Fruit fly (Drosophila melanogaster) whole organism, embryonic: ENCODE measurements around the gene CG15283.

ENCODE experiments used
- Abd-B ChIP-seq: fragments of 200-800 bp; sonication (Bioruptor generic); optimal IDR thresholded peaks from 2 replicates; lab custom pipeline; 2018; ENCODE audit warnings: missing biosample characterization, mild to moderate bottlenecking, missing genetic modification characterization, moderate library complexity
- Atf-2 ChIP-seq: fragments of 200-800 bp; sonication (Bioruptor generic); optimal IDR thresholded peaks from 2 replicates; lab custom pipeline; 2016; ENCODE audit warnings: missing biosample characterization, missing genetic modification characterization
- Awh ChIP-seq: fragments of 200-800 bp; sonication (Bioruptor generic); IDR thresholded peaks from 2 replicates; pipeline ENCODE4, ENCODE4 v1.3.6; 2022; ENCODE audit warnings: missing biosample characterization, missing genetic modification characterization
- C15 ChIP-seq: fragments of 200-800 bp; sonication (Bioruptor generic); IDR thresholded peaks from 3 replicates; pipeline ENCODE4 v1.3.6; 2022; ENCODE audit warnings: missing biosample characterization, missing genetic modification characterization
- CG11398 ChIP-seq: fragments of 200-800 bp; sonication (Bioruptor generic); optimal IDR thresholded peaks from 2 replicates; lab custom pipeline; 2016; ENCODE audit warnings: missing biosample characterization, missing genetic modification characterization
- CG16779 ChIP-seq: fragments of 200-800 bp; sonication (Bioruptor generic); IDR thresholded peaks from 2 replicates; pipeline ENCODE4 v1.3.6; 2022; ENCODE audit warnings: missing biosample characterization, missing genetic modification characterization
- CG2116 ChIP-seq: fragments of 200-800 bp; sonication (Bioruptor generic); optimal IDR thresholded peaks from 3 replicates; lab custom pipeline; 2018; ENCODE audit warnings: missing biosample characterization, mild to moderate bottlenecking, missing genetic modification characterization
- CG31388 ChIP-seq: fragments of 200-800 bp; sonication (Bioruptor generic); optimal IDR thresholded peaks from 2 replicates; lab custom pipeline; 2016; ENCODE audit warnings: missing biosample characterization, missing genetic modification characterization
- CG4424 ChIP-seq: fragments of 200-800 bp; sonication (Bioruptor generic); optimal IDR thresholded peaks from 3 replicates; lab custom pipeline; 2016; ENCODE audit warnings: missing biosample characterization, missing genetic modification characterization
- CG4617 ChIP-seq: fragments of 200-800 bp; sonication (Bioruptor generic); optimal IDR thresholded peaks from 3 replicates; lab custom pipeline; 2016; ENCODE audit warnings: missing biosample characterization, missing genetic modification characterization, borderline replicate concordance
- CG4854 ChIP-seq: fragments of 200-800 bp; sonication (Bioruptor generic); optimal IDR thresholded peaks from 2 replicates; lab custom pipeline; 2016; ENCODE audit warnings: missing biosample characterization, missing genetic modification characterization, inconsistent platforms
- CG6175 ChIP-seq: fragments of 200-800 bp; sonication (Bioruptor generic); IDR thresholded peaks from 3 replicates; pipeline ENCODE4 v1.3.6; 2022; ENCODE audit warnings: missing biosample characterization, missing genetic modification characterization
- CG8281 ChIP-seq: fragments of 200-800 bp; sonication (Bioruptor generic); optimal IDR thresholded peaks from 2 replicates; lab custom pipeline; 2018; ENCODE audit warnings: missing biosample characterization, mild to moderate bottlenecking, missing genetic modification characterization, moderate library complexity
- CG8388 ChIP-seq: fragments of 200-800 bp; sonication (Bioruptor generic); optimal IDR thresholded peaks from 2 replicates; lab custom pipeline; 2019; ENCODE audit warnings: missing biosample characterization, mild to moderate bottlenecking, missing genetic modification characterization, moderate library complexity
- Fer1 ChIP-seq: fragments of 200-800 bp; sonication (Bioruptor generic); optimal IDR thresholded peaks from 2 replicates; lab custom pipeline; 2017; ENCODE audit warnings: missing biosample characterization, mild to moderate bottlenecking, missing genetic modification characterization
- HLH4C ChIP-seq: fragments of 200-800 bp; sonication (Bioruptor generic); IDR thresholded peaks from 3 replicates; pipeline ENCODE4 v1.3.6; 2022; ENCODE audit warnings: missing biosample characterization, missing genetic modification characterization; ENCODE audit not compliant: partially characterized antibody
- Jarid2 ChIP-seq: fragments of 200-800 bp; sonication (Bioruptor generic); optimal IDR thresholded peaks from 3 replicates; lab custom pipeline; 2017; ENCODE audit warnings: mild to moderate bottlenecking, missing biosample characterization, missing genetic modification reagents, missing genetic modification characterization
- Kr ChIP-seq: fragments of 200-800 bp; sonication (Bioruptor generic); optimal IDR thresholded peaks from 2 replicates; lab custom pipeline; 2017; ENCODE audit warnings: missing biosample characterization, mild to moderate bottlenecking, missing genetic modification characterization
- Mrtf ChIP-seq: fragments of 200-800 bp; sonication (Bioruptor generic); IDR thresholded peaks from 3 replicates; pipeline ENCODE4 v1.3.6; 2022; ENCODE audit warnings: missing biosample characterization, missing genetic modification characterization
- Optix ChIP-seq: fragments of 200-800 bp; sonication (Bioruptor generic); IDR thresholded peaks from 3 replicates; pipeline ENCODE4 v1.3.6; 2022; ENCODE audit warnings: missing biosample characterization, missing genetic modification characterization
- abd-A ChIP-seq: fragments of 200-800 bp; sonication (Bioruptor generic); optimal IDR thresholded peaks from 3 replicates; lab custom pipeline; 2019; ENCODE audit warnings: missing biosample characterization, mild to moderate bottlenecking, missing genetic modification characterization, moderate library complexity
- cad ChIP-seq: fragments of >200 bp; optimal IDR thresholded peaks from 2 replicates; lab custom pipeline; 2017; ENCODE audit warnings: missing biosample characterization, missing genetic modification characterization
- chinmo ChIP-seq: fragments of 200-800 bp; sonication (Bioruptor generic); IDR thresholded peaks from 4 replicates; pipeline ENCODE4 v1.3.6; 2022; ENCODE audit warnings: missing biosample characterization, missing genetic modification characterization; ENCODE audit not compliant: partially characterized antibody
- ci ChIP-seq: fragments of 200-800 bp; sonication (Bioruptor generic); IDR thresholded peaks from 3 replicates; pipeline ENCODE4 v1.3.6; 2022; ENCODE audit warnings: missing biosample characterization, missing genetic modification characterization
- dm ChIP-seq: fragments of 200-800 bp; sonication (Bioruptor generic); optimal IDR thresholded peaks from 3 replicates; lab custom pipeline; 2016; ENCODE audit warnings: missing biosample characterization, missing genetic modification characterization
- dmrt99B ChIP-seq: fragments of 200-800 bp; sonication (Bioruptor generic); optimal IDR thresholded peaks from 2 replicates; lab custom pipeline; 2018; ENCODE audit warnings: missing biosample characterization, mild to moderate bottlenecking, missing genetic modification characterization, moderate library complexity
- eyg ChIP-seq: fragments of 200-800 bp; sonication (Bioruptor generic); optimal IDR thresholded peaks from 3 replicates; lab custom pipeline; 2016; ENCODE audit warnings: missing biosample characterization, missing genetic modification characterization
- gem ChIP-seq: fragments of 200-800 bp; sonication (Bioruptor generic); optimal IDR thresholded peaks from 2 replicates; lab custom pipeline; 2019; ENCODE audit warnings: missing biosample characterization, mild to moderate bottlenecking, missing genetic modification characterization, moderate library complexity
- grau ChIP-seq: fragments of 200-800 bp; optimal IDR thresholded peaks from 3 replicates; lab custom pipeline; 2019; ENCODE audit warnings: missing biosample characterization, mild to moderate bottlenecking, missing genetic modification characterization, moderate library complexity
- hkb ChIP-seq, 2 experiments: fragments of 200-800 bp in 1 of 2; fragments of >200 bp in 1 of 2; sonication (Bioruptor generic) in 1 of 2; IDR thresholded peaks in 1 of 2; optimal IDR thresholded peaks in 1 of 2; 2 replicates each; pipeline versions ENCODE4 v1.3.6 to Lab custom; 2017 to 2022; ENCODE audit warnings: missing biosample characterization in 1 of 2, missing genetic modification characterization in 1 of 2
- jing ChIP-seq: fragments of 200-800 bp; sonication (Bioruptor generic); optimal IDR thresholded peaks from 2 replicates; lab custom pipeline; 2018; ENCODE audit warnings: missing biosample characterization, mild to moderate bottlenecking, missing genetic modification characterization
- kay ChIP-seq: fragments of 200-800 bp; sonication (Bioruptor generic); optimal IDR thresholded peaks from 2 replicates; lab custom pipeline; 2016; ENCODE audit warnings: missing biosample characterization, missing genetic modification characterization
- kni ChIP-seq: fragments of 200-800 bp; sonication (Bioruptor generic); optimal IDR thresholded peaks from 3 replicates; lab custom pipeline; 2017; ENCODE audit warnings: mild to moderate bottlenecking, missing biosample characterization, missing genetic modification reagents, missing genetic modification characterization
- lola ChIP-seq, 3 experiments: fragments of >200 bp in 2 of 3; fragments of 200-800 bp in 1 of 3; sonication (Bioruptor generic) in 1 of 3; optimal IDR thresholded peaks; 2 replicates each; lab custom pipeline; 2017 to 2019; ENCODE audit warnings: missing biosample characterization in 3 of 3, missing genetic modification characterization in 3 of 3, mild to moderate bottlenecking in 1 of 3, moderate library complexity in 1 of 3
- mam ChIP-seq: fragments of 200-800 bp; sonication (Bioruptor generic); optimal IDR thresholded peaks from 3 replicates; lab custom pipeline; 2016; ENCODE audit warnings: missing biosample characterization, missing genetic modification characterization
- pan ChIP-seq, 4 experiments: fragments of >200 bp in 3 of 4; fragments of 200-800 bp in 1 of 4; sonication (Bioruptor generic) in 1 of 4; optimal IDR thresholded peaks in 3 of 4; IDR thresholded peaks in 1 of 4; 2 replicates each; pipeline versions ENCODE4 v1.3.6 to Lab custom; 2017 to 2022; ENCODE audit warnings: missing biosample characterization in 2 of 4, missing genetic modification characterization in 2 of 4, mixed read lengths in 1 of 4
- pros ChIP-seq: fragments of 200-800 bp; sonication (Bioruptor generic); optimal IDR thresholded peaks from 3 replicates; lab custom pipeline; 2019; ENCODE audit warnings: missing biosample characterization, mild to moderate bottlenecking, missing genetic modification characterization, moderate library complexity
- pum ChIP-seq: fragments of 200-800 bp; sonication (Bioruptor generic); optimal IDR thresholded peaks from 2 replicates; lab custom pipeline; 2016; ENCODE audit warnings: missing biosample characterization, missing genetic modification characterization
- run ChIP-seq: fragments of 200-800 bp; sonication (Bioruptor generic); optimal IDR thresholded peaks from 3 replicates; lab custom pipeline; 2018; ENCODE audit warnings: missing biosample characterization, mild to moderate bottlenecking, missing genetic modification characterization
- scrt ChIP-seq: fragments of 200-800 bp; sonication (Bioruptor generic); optimal IDR thresholded peaks from 2 replicates; lab custom pipeline; 2018; ENCODE audit warnings: missing biosample characterization, mild to moderate bottlenecking, missing genetic modification characterization, moderate library complexity
- sd ChIP-seq: fragments of 200-800 bp; sonication (Bioruptor generic); optimal IDR thresholded peaks from 3 replicates; lab custom pipeline; 2018; ENCODE audit warnings: missing biosample characterization, mild to moderate bottlenecking, missing genetic modification characterization, moderate library complexity
- sens-2 ChIP-seq: fragments of 200-800 bp; sonication (Bioruptor generic); IDR thresholded peaks from 2 replicates; pipeline ENCODE4 v1.3.6; 2022; ENCODE audit warnings: missing biosample characterization, missing genetic modification characterization
- seq ChIP-seq: fragments of 200-800 bp; sonication (Bioruptor generic); IDR thresholded peaks from 2 replicates; pipeline ENCODE4 v1.3.6; 2022; ENCODE audit warnings: missing biosample characterization, missing genetic modification characterization
- slbo ChIP-seq: fragments of 200-800 bp; sonication (Bioruptor generic); IDR thresholded peaks from 2 replicates; pipeline ENCODE4 v1.3.6; 2022; ENCODE audit warnings: missing biosample characterization, missing genetic modification characterization
- so ChIP-seq: fragments of 200-800 bp; sonication (Bioruptor generic); IDR thresholded peaks from 3 replicates; pipeline ENCODE4 v1.3.6; 2022; ENCODE audit warnings: missing biosample characterization, missing genetic modification characterization
- sqz ChIP-seq: fragments of 200-800 bp; sonication (Bioruptor generic); optimal IDR thresholded peaks from 3 replicates; lab custom pipeline; 2018; ENCODE audit warnings: missing biosample characterization, mild to moderate bottlenecking, missing genetic modification characterization
- sr ChIP-seq: fragments of 200-800 bp; sonication (Bioruptor generic); IDR thresholded peaks from 3 replicates; pipeline ENCODE4 v1.3.6; 2022; ENCODE audit warnings: missing biosample characterization, missing genetic modification characterization

Gene CG15283

DNA sequence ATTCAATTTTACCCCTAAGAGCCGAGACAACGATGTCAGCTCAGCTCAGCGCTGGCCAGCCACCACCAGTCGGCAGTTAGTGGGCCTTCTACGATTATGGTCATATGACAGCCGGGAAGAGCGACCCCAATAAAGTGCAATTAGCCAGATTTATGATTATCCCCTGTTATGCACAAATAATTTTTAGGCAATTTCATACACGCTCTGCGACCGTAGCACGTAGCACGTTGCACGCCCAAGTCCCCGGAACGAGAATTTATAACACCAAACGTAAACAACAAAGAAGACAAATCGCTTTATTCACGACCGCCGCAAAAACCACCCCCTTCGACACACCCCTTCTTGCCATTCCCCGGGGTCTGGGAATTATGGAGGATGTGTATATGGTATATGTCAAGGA is 3.5 kb upstream of the CG15283 start (continued):
- no peak for TF ChIP-seq Fer1 (GFP tag; lab: Kevin White, UChicago)
- TF ChIP-seq ci = peak; percentile 13; the same call in 1 of the 3 replicates
- 0 out of 3 replicates have a peak, but pooled peaks have one; percentile 29 for TF ChIP-seq Optix
- TF ChIP-seq chinmo (GFP tag; lab: Robert Waterston, UW) = no peak
- peak; percentile 26 for TF ChIP-seq sd
- TF ChIP-seq kay (GFP tag; lab: Kevin White, UChicago) = no peak
- no peak for TF ChIP-seq CG31388 (GFP tag; lab: Kevin White, UChicago)
- peak; percentile 88 for TF ChIP-seq pros (GFP tag; lab: Kevin White, UChicago)
- TF ChIP-seq Kr (GFP tag; lab: Kevin White, UChicago) = peak; percentile 75
- peak; percentile 64 for TF ChIP-seq kni (GFP tag; lab: Kevin White, UChicago)
- no peak for TF ChIP-seq pum (GFP tag; lab: Kevin White, UChicago)
- TF ChIP-seq hkb (optimal IDR thresholded peaks at IDR 0.05; lab: Kevin White, UChicago) = no peak
- TF ChIP-seq hkb (GFP tag; IDR thresholded peaks at IDR 0.05; lab: Robert Waterston, UW) = 0 out of 2 replicates have a peak, but pooled peaks have one; percentile 33
- no peak for TF ChIP-seq CG4424
- no peak for TF ChIP-seq CG8388
- TF ChIP-seq CG11398 (GFP tag; lab: Kevin White, UChicago) = no peak
- TF ChIP-seq slbo (GFP tag; lab: Robert Waterston, UW) = no peak
- TF ChIP-seq run (tag; lab: Kevin White, UChicago) = peak; percentile 53
- TF ChIP-seq jing (GFP tag; lab: Kevin White, UChicago) = no peak
- TF ChIP-seq CG6175 (GFP tag; lab: Robert Waterston, UW) = no peak
- TF ChIP-seq mam (GFP tag; lab: Kevin White, UChicago) = no peak
- TF ChIP-seq Mrtf = no peak
- TF ChIP-seq seq (GFP tag; lab: Robert Waterston, UW) = peak; percentile 29; the same call in 1 of the 2 replicates
- TF ChIP-seq Awh = peak; percentile 29; the same call in 1 of the 2 replicates
- TF ChIP-seq so = 0 out of 3 replicates have a peak, but pooled peaks have one; percentile 20
- TF ChIP-seq CG8281 (tag; lab: Kevin White, UChicago) = no peak
- no peak for TF ChIP-seq sens-2
- no peak for TF ChIP-seq pan (optimal IDR thresholded peaks at IDR 0.05; lab: Kevin White, UChicago)
- peak in 1 of 2 experiments; percentile 17 for TF ChIP-seq pan (GFP tag; optimal IDR thresholded peaks at IDR 0.05 in 1 of 2, IDR thresholded peaks at IDR 0.05 in 1 of 2)
- TF ChIP-seq cad (GFP tag; lab: Kevin White, UChicago) = peak; percentile 32

- no peak for TF ChIP-seq CG4854 (GFP tag; lab: Kevin White, UChicago)
- no peak for TF ChIP-seq CG2116 (GFP tag; lab: Kevin White, UChicago)
- no peak for TF ChIP-seq HLH4C (GFP tag; lab: Robert Waterston, UW)
- no peak for TF ChIP-seq lola (GFP tag; optimal IDR thresholded peaks at IDR 0.05; lab: Kevin White, UChicago)
- peak; percentile 65 for TF ChIP-seq cad (GFP tag; lab: Kevin White, UChicago)
- TF ChIP-seq Abd-B = peak; percentile 49
- no peak for TF ChIP-seq CG16779 (GFP tag; lab: Robert Waterston, UW)
- TF ChIP-seq pan (optimal IDR thresholded peaks at IDR 0.05; lab: Kevin White, UChicago) = no peak
- TF ChIP-seq pan (GFP tag; optimal IDR thresholded peaks at IDR 0.05 in 1 of 2, IDR thresholded peaks at IDR 0.05 in 1 of 2) = peak in 1 of 2 experiments; percentile 49
- no peak for TF ChIP-seq scrt (GFP tag; lab: Kevin White, UChicago)
- peak; percentile 24 for TF ChIP-seq Jarid2 (GFP tag; lab: Kevin White, UChicago)
- no peak for TF ChIP-seq C15
- TF ChIP-seq sr (GFP tag; lab: Robert Waterston, UW) = 0 out of 3 replicates have a peak, but pooled peaks have one; percentile 15
- no peak for TF ChIP-seq grau
- TF ChIP-seq sd = peak; percentile 40
- TF ChIP-seq abd-A (tag; lab: Kevin White, UChicago) = peak; percentile 50
- TF ChIP-seq sqz (GFP tag; lab: Kevin White, UChicago) = peak; percentile 76
- no peak for TF ChIP-seq dm (GFP tag; lab: Kevin White, UChicago)
- TF ChIP-seq CG4617 (GFP tag; lab: Kevin White, UChicago) = no peak
- no peak for TF ChIP-seq dmrt99B (tag; lab: Kevin White, UChicago)
- TF ChIP-seq eyg (GFP tag; lab: Kevin White, UChicago) = no peak
- TF ChIP-seq gem (tag; lab: Kevin White, UChicago) = no peak
- no peak for TF ChIP-seq Atf-2 (GFP tag; lab: Kevin White, UChicago)
Observed at dm6 chr2L:14452920-14453791, 2.4 kb upstream of the CG15283 start.
